Worm (Caenorhabditis elegans): ENCODE data around the gene npp-8.

The npp-8 gene

ce11 chrIV:1626342-1626855 is 30.8 kb upstream of the npp-8 start, which contains the start of gene nhr-146:
Gene nhr-146, plus strand, starts transcription at chrIV:1626805.
- no peak for TF ChIP-seq sea-2 (GFP tag; IDR thresholded peaks at IDR 0.05)

- TF ChIP-seq mxl-1 (tag; optimal IDR thresholded peaks at IDR 0.05) (no peak), egl-18 (GFP tag; IDR thresholded peaks at IDR 0.05) (no peak), F23B12.7 (tag; optimal IDR thresholded peaks at IDR 0.05; ENCODE audit: insufficient read depth) (no peak), aptf-2 (GFP tag; conservative IDR thresholded peaks at IDR 0.05) (no peak), F37B4.10 (GFP tag; IDR thresholded peaks at IDR 0.05) (no peak), nhr-90 (tag; optimal IDR thresholded peaks at IDR 0.05) (no peak)
Observed at ce11 chrIV:1624447-1624846, 28.8 kb upstream of the npp-8 start.

- TF ChIP-seq madf-3 (GFP tag; IDR thresholded peaks at IDR 0.05) (no peak), lin-54 (GFP tag; optimal IDR thresholded peaks at IDR 0.05) (no peak), F52B5.7 (tag; optimal IDR thresholded peaks at IDR 0.05) (no peak), ztf-28 (GFP tag; IDR thresholded peaks at IDR 0.05) (no peak), madf-8 (GFP tag; conservative IDR thresholded peaks at IDR 0.05) (no peak), ceh-40 (GFP tag; IDR thresholded peaks at IDR 0.05) (no peak), F10E7.11 (tag; optimal IDR thresholded peaks at IDR 0.05) (no peak), bed-2 (GFP tag; IDR thresholded peaks at IDR 0.05) (no peak), unc-62 (GFP tag; optimal IDR thresholded peaks at IDR 0.05) (no peak), lin-26 (GFP tag; IDR thresholded peaks at IDR 0.05) (no peak), die-1 (tag; optimal IDR thresholded peaks at IDR 0.05) (no peak), ets-4 (GFP tag; optimal IDR thresholded peaks at IDR 0.05) (no peak), T26A5.8 (tag; optimal IDR thresholded peaks at IDR 0.05) (no peak), ceh-58 (GFP tag; IDR thresholded peaks at IDR 0.05) (no peak), Y67H2A.10 (GFP tag; conservative IDR thresholded peaks at IDR 0.05) (no peak), hrde-1 (tag; optimal IDR thresholded peaks at IDR 0.05; ENCODE audit: borderline replicate concordance) (no peak), ztf-25 (GFP tag; IDR thresholded peaks at IDR 0.05) (no peak), lin-40 (tag; optimal IDR thresholded peaks at IDR 0.05) (peak; percentile 20), ztf-6 (GFP tag; IDR thresholded peaks at IDR 0.05) (no peak), ceh-27 (GFP tag; optimal IDR thresholded peaks at IDR 0.05) (peak; percentile 30), hmg-20 (GFP tag; IDR thresholded peaks at IDR 0.05) (no peak), hmg-1.2 (GFP tag; IDR thresholded peaks at IDR 0.05) (peak; percentile 30; the same call in 1 of the 2 replicates), mel-28 (tag; optimal IDR thresholded peaks at IDR 0.05; ENCODE audit: borderline replicate concordance) (no peak)
Observed at ce11 chrIV:1623712-1624111, 28.1 kb upstream of the npp-8 start, which contains the start of gene nhr-87. Gene nhr-87, plus strand, starts transcription at chrIV:1624029.

- TF ChIP-seq hmg-1.2 (GFP tag; IDR thresholded peaks at IDR 0.05) (peak; percentile 11; the same call in 1 of the 2 replicates), cebp-2 (GFP tag; IDR thresholded peaks at IDR 0.05) (no peak), F37B4.10 (GFP tag; IDR thresholded peaks at IDR 0.05) (no peak), attf-5 (GFP tag; optimal IDR thresholded peaks at IDR 0.05) (peak; percentile 7), nhr-80 (tag; optimal IDR thresholded peaks at IDR 0.05) (peak; percentile 13), Y67H2A.10 (GFP tag; conservative IDR thresholded peaks at IDR 0.05) (no peak)
Observed at ce11 chrIV:1619519-1620311, 24.1 kb upstream of the npp-8 start, which contains the start of gene nhr-92. Gene nhr-92, plus strand, starts transcription at chrIV:1620094.
